Fruit fly (Drosophila melanogaster) whole organism, embryonic: ENCODE measurements around the gene CG18265.

Experiments
- Blimp-1 ChIP-seq: fragments of 200-800 bp; sonication (Bioruptor generic); optimal IDR thresholded peaks from 3 replicates; lab custom pipeline; 2018; ENCODE audit warnings: missing biosample characterization, missing genetic modification characterization, mild to moderate bottlenecking, moderate library complexity, missing genetic modification reagents
- Max ChIP-seq: fragments of 200-800 bp; sonication (Bioruptor generic); optimal IDR thresholded peaks from 2 replicates; lab custom pipeline; 2016; ENCODE audit warnings: missing biosample characterization, mild to moderate bottlenecking, missing genetic modification characterization
- NC2α ChIP-seq: fragments of 200-800 bp; sonication (Bioruptor generic); optimal IDR thresholded peaks from 2 replicates; lab custom pipeline; 2016; ENCODE audit warnings: missing biosample characterization, missing genetic modification characterization
- Rfx ChIP-seq: fragments of 200-800 bp; sonication (Bioruptor generic); IDR thresholded peaks from 2 replicates; pipeline ENCODE4 v1.3.6; 2022; ENCODE audit warnings: missing biosample characterization, missing genetic modification characterization
- Sry-β ChIP-seq: fragments of 200-800 bp; sonication (Bioruptor generic); optimal IDR thresholded peaks from 2 replicates; lab custom pipeline; 2018; ENCODE audit warnings: missing biosample characterization, mild to moderate bottlenecking, missing genetic modification characterization, moderate library complexity
- ara ChIP-seq: fragments of 200-800 bp; sonication (Bioruptor generic); IDR thresholded peaks from 2 replicates; pipeline ENCODE4 v1.3.6; 2022; ENCODE audit warnings: missing biosample characterization, missing genetic modification characterization
- cas ChIP-seq: fragments of 200-800 bp; sonication (Bioruptor generic); IDR thresholded peaks from 2 replicates; pipeline ENCODE4 v1.3.6; 2022; ENCODE audit warnings: missing biosample characterization, missing genetic modification characterization
- onecut ChIP-seq: fragments of 200-800 bp; sonication (Bioruptor generic); IDR thresholded peaks from 2 replicates; pipeline ENCODE4 v1.3.6; 2022; ENCODE audit warnings: missing biosample characterization, missing genetic modification characterization
- sug ChIP-seq: fragments of 200-800 bp; optimal IDR thresholded peaks from 2 replicates; lab custom pipeline; 2019; ENCODE audit warnings: missing biosample characterization, mild to moderate bottlenecking, missing genetic modification characterization, moderate library complexity
- zfh2 ChIP-seq: fragments of 200-800 bp; sonication (Bioruptor generic); optimal IDR thresholded peaks from 2 replicates; lab custom pipeline; 2016; ENCODE audit warnings: missing biosample characterization, missing genetic modification characterization

- TF ChIP-seq NC2α (GFP tag; lab: Kevin White, UChicago) (no peak), Blimp-1 (GFP tag; lab: Kevin White, UChicago) (peak; percentile 67), onecut (GFP tag; lab: Robert Waterston, UW) (no peak), zfh2 (GFP tag; lab: Kevin White, UChicago) (no peak), Rfx (GFP tag; lab: Robert Waterston, UW) (peak; percentile 33; the same call in 1 of the 2 replicates), Sry-β (GFP tag; lab: Kevin White, UChicago) (no peak), cas (GFP tag; lab: Robert Waterston, UW) (no peak), ara (GFP tag; lab: Robert Waterston, UW) (no peak), Max (peak; percentile 16), sug (tag; lab: Kevin White, UChicago) (no peak)
Measured at dm6 chr3L:17404646-17405045, 34.6 kb upstream of the CG18265 start.
